Worm (Caenorhabditis elegans) whole organism, young adult: ENCODE data around the gene K08D9.4.

ENCODE experiments used
- C06A6.2 ChIP-seq: fragments of 200-800 bp; sonication (Bioruptor generic); conservative IDR thresholded peaks from 2 replicates; pipeline ENCODE4 v1.3.6; 2022; ENCODE audit warnings: missing genetic modification characterization, missing compliant biosample characterization
- C17E4.6 ChIP-seq: fragments of 200-800 bp; sonication (Bioruptor generic); IDR thresholded peaks from 2 replicates; pipeline ENCODE4 v1.3.6; 2022; ENCODE audit warnings: missing genetic modification reagents, missing genetic modification characterization, missing compliant biosample characterization
- F23B12.7 ChIP-seq: sonication (generic microtip); optimal IDR thresholded peaks from 2 replicates; lab custom pipeline; 2017; ENCODE audit warnings: missing genetic modification characterization, mild to moderate bottlenecking, missing compliant biosample characterization, antibody characterized with exemption, moderate library complexity; ENCODE audit not compliant: insufficient read depth
- F37B4.10 ChIP-seq: fragments of 200-800 bp; sonication (Bioruptor generic); IDR thresholded peaks from 2 replicates; pipeline ENCODE4 v1.3.6; 2022; ENCODE audit warnings: missing genetic modification characterization, missing compliant biosample characterization
- F39B2.1 ChIP-seq: fragments of 200-800 bp; sonication (Bioruptor generic); IDR thresholded peaks from 2 replicates; pipeline ENCODE4 v1.3.6; 2022; ENCODE audit warnings: missing genetic modification reagents, missing genetic modification characterization, missing compliant biosample characterization
- F49E8.2 ChIP-seq: sonication (generic microtip); optimal IDR thresholded peaks from 3 replicates; lab custom pipeline; 2017; ENCODE audit warnings: missing genetic modification characterization, mild to moderate bottlenecking, missing compliant biosample characterization, antibody characterized with exemption, moderate library complexity; ENCODE audit not compliant: insufficient read depth
- F52B5.7 ChIP-seq: sonication (generic microtip); optimal IDR thresholded peaks from 2 replicates; lab custom pipeline; 2016; ENCODE audit warnings: mild to moderate bottlenecking, missing genetic modification characterization, missing compliant biosample characterization
- F57C9.4 ChIP-seq: sonication (generic microtip); optimal IDR thresholded peaks from 2 replicates; lab custom pipeline; 2017; ENCODE audit warnings: mild to moderate bottlenecking, missing genetic modification characterization, missing compliant biosample characterization
- K12H6.12 ChIP-seq: fragments of 200-800 bp; sonication (Bioruptor generic); optimal IDR thresholded peaks from 2 replicates; lab custom pipeline; 2018; ENCODE audit warnings: mild to moderate bottlenecking, missing genetic modification characterization, missing compliant biosample characterization
- T07F8.4 ChIP-seq: sonication (generic microtip); optimal IDR thresholded peaks from 2 replicates; lab custom pipeline; 2016; ENCODE audit warnings: mild to moderate bottlenecking, missing genetic modification characterization, moderate library complexity, missing compliant biosample characterization
- T26A5.8 ChIP-seq: sonication (generic microtip); optimal IDR thresholded peaks from 2 replicates; lab custom pipeline; 2016; ENCODE audit warnings: missing genetic modification characterization, missing compliant biosample characterization
- Y53F4B.3 ChIP-seq: fragments of 200-800 bp; sonication (Bioruptor generic); IDR thresholded peaks from 2 replicates; pipeline ENCODE4 v1.3.6; 2022; ENCODE audit warnings: missing genetic modification reagents, missing genetic modification characterization, missing compliant biosample characterization
- Y56A3A.18 ChIP-seq: fragments of 200-800 bp; sonication (Bioruptor generic); IDR thresholded peaks from 2 replicates; pipeline ENCODE4 v1.3.6; 2022; ENCODE audit warnings: missing genetic modification reagents, missing genetic modification characterization, missing compliant biosample characterization
- aptf-2 ChIP-seq: fragments of 200-800 bp; sonication (Bioruptor generic); conservative IDR thresholded peaks from 2 replicates; pipeline ENCODE4 v1.3.6; 2022; ENCODE audit warnings: missing genetic modification reagents, missing genetic modification characterization, missing compliant biosample characterization
- atf-7 ChIP-seq: sonication (generic microtip); optimal IDR thresholded peaks from 2 replicates; lab custom pipeline; 2017; ENCODE audit warnings: mild to moderate bottlenecking, missing genetic modification characterization, missing compliant biosample characterization
- athp-1 ChIP-seq: sonication (generic microtip); optimal IDR thresholded peaks from 2 replicates; lab custom pipeline; 2017; ENCODE audit warnings: mild to moderate bottlenecking, missing genetic modification characterization, missing compliant biosample characterization
- attf-3 ChIP-seq: fragments of 200-800 bp; sonication (Bioruptor generic); conservative IDR thresholded peaks from 2 replicates; pipeline ENCODE4 v1.3.6; 2022; ENCODE audit warnings: missing genetic modification reagents, missing genetic modification characterization, missing compliant biosample characterization
- bed-2 ChIP-seq: fragments of 200-800 bp; sonication (Bioruptor generic); IDR thresholded peaks from 2 replicates; pipeline ENCODE4 v1.3.6; 2022; ENCODE audit warnings: missing genetic modification reagents, missing genetic modification characterization, missing compliant biosample characterization
- ccch-3 ChIP-seq: fragments of 200-800 bp; sonication (Bioruptor generic); optimal IDR thresholded peaks from 2 replicates; lab custom pipeline; 2018; ENCODE audit warnings: mild to moderate bottlenecking, missing genetic modification characterization, missing compliant biosample characterization
- cebp-2 ChIP-seq: fragments of 200-800 bp; sonication (Bioruptor generic); IDR thresholded peaks from 2 replicates; pipeline ENCODE4 v1.3.6; 2022; ENCODE audit warnings: missing genetic modification characterization, missing compliant biosample characterization
- ceh-40 ChIP-seq: fragments of 200-800 bp; sonication (Bioruptor generic); IDR thresholded peaks from 2 replicates; pipeline ENCODE4 v1.3.6; 2022; ENCODE audit warnings: missing genetic modification characterization, missing compliant biosample characterization
- die-1 ChIP-seq: sonication (generic microtip); optimal IDR thresholded peaks from 2 replicates; lab custom pipeline; 2016; ENCODE audit warnings: missing genotype, mild to moderate bottlenecking, missing genetic modification characterization, missing compliant biosample characterization
- dox-1 ChIP-seq: fragments of 200-800 bp; sonication (Bioruptor generic); IDR thresholded peaks from 2 replicates; pipeline ENCODE4 v1.3.6; 2022; ENCODE audit warnings: missing genetic modification reagents, missing genetic modification characterization, missing compliant biosample characterization
- efl-1 ChIP-seq: fragments of 150-350 bp; optimal IDR thresholded peaks from 2 replicates; lab custom pipeline; 2014; ENCODE audit warnings: missing biosample characterization, missing genetic modification reagents, missing genetic modification characterization
- ekl-4 ChIP-seq: fragments of 200-800 bp; sonication (Bioruptor generic); IDR thresholded peaks from 2 replicates; pipeline ENCODE4 v1.3.6; 2022; ENCODE audit warnings: missing genetic modification reagents, missing genetic modification characterization, missing compliant biosample characterization
- ets-4 ChIP-seq: fragments of 200-800 bp; sonication (Bioruptor generic); optimal IDR thresholded peaks from 2 replicates; lab custom pipeline; 2018; ENCODE audit warnings: mild to moderate bottlenecking, missing genetic modification characterization, missing compliant biosample characterization
- gei-17 ChIP-seq: fragments of 200-800 bp; sonication (Bioruptor generic); optimal IDR thresholded peaks from 2 replicates; lab custom pipeline; 2018; ENCODE audit warnings: mild to moderate bottlenecking, missing genetic modification characterization, missing compliant biosample characterization
- hlh-12 ChIP-seq: sonication (generic microtip); optimal IDR thresholded peaks from 2 replicates; lab custom pipeline; 2016; ENCODE audit warnings: missing genetic modification characterization, missing compliant biosample characterization
- lin-35 ChIP-seq, 3 experiments: fragments of 150-350 bp in 2 of 3; sonication (generic microtip) in 1 of 3; optimal IDR thresholded peaks; 2 replicates each; lab custom pipeline; 2014 to 2018; ENCODE audit warnings: missing biosample characterization in 3 of 3, missing genetic modification characterization in 3 of 3, missing genetic modification reagents in 3 of 3
- mcd-1 ChIP-seq: fragments of 200-800 bp; sonication (Bioruptor generic); IDR thresholded peaks from 2 replicates; pipeline ENCODE4 v1.3.6; 2022; ENCODE audit warnings: missing genetic modification reagents, missing genetic modification characterization, missing compliant biosample characterization
- mes-4 ChIP-seq: sonication (generic microtip); optimal IDR thresholded peaks from 2 replicates; lab custom pipeline; 2016; ENCODE audit warnings: missing genotype, missing genetic modification characterization, missing compliant biosample characterization
- nfya-1 ChIP-seq: sonication (generic microtip); optimal IDR thresholded peaks from 2 replicates; lab custom pipeline; 2017; ENCODE audit warnings: antibody characterized with exemption, missing compliant biosample characterization, missing genetic modification characterization, borderline replicate concordance; ENCODE audit not compliant: insufficient read depth
- nfyb-1 ChIP-seq: fragments of 200-800 bp; sonication (Bioruptor generic); IDR thresholded peaks from 2 replicates; pipeline ENCODE4 v1.3.6; 2022; ENCODE audit warnings: missing genetic modification reagents, missing genetic modification characterization, missing compliant biosample characterization
- nhr-27 ChIP-seq: fragments of 200-800 bp; sonication (Bioruptor generic); optimal IDR thresholded peaks from 2 replicates; lab custom pipeline; 2018; ENCODE audit warnings: mild to moderate bottlenecking, missing genetic modification characterization, moderate library complexity, missing compliant biosample characterization
- pbrm-1 ChIP-seq: fragments of 200-800 bp; sonication (Bioruptor generic); IDR thresholded peaks from 2 replicates; pipeline ENCODE4 v1.3.6; 2022; ENCODE audit warnings: missing genetic modification reagents, missing genetic modification characterization, missing compliant biosample characterization
- pha-4 ChIP-seq: fragments of 150-350 bp; sonication (generic microtip); optimal IDR thresholded peaks from 2 replicates; lab custom pipeline; 2014; ENCODE audit warnings: missing biosample characterization, missing genetic modification reagents, missing genetic modification characterization
- rcor-1 ChIP-seq: fragments of 200-800 bp; sonication (Bioruptor generic); IDR thresholded peaks from 2 replicates; pipeline ENCODE4 v1.3.6; 2022; ENCODE audit warnings: missing genetic modification reagents, missing genetic modification characterization, missing compliant biosample characterization
- rec-8 ChIP-seq, 2 experiments: sonication (generic microtip); optimal IDR thresholded peaks; 2 replicates each; lab custom pipeline; 2016; ENCODE audit warnings: mild to moderate bottlenecking in 2 of 2, missing genetic modification characterization in 2 of 2, missing genetic modification reagents in 2 of 2, missing genotype in 2 of 2, missing biosample characterization in 1 of 2, missing compliant biosample characterization in 1 of 2, moderate library complexity in 1 of 2
- repo-1 ChIP-seq: sonication (generic microtip); optimal IDR thresholded peaks from 2 replicates; lab custom pipeline; 2017; ENCODE audit warnings: mild to moderate bottlenecking, missing genetic modification characterization, missing compliant biosample characterization
- sdz-38 ChIP-seq: sonication (generic microtip); optimal IDR thresholded peaks from 2 replicates; lab custom pipeline; 2016; ENCODE audit warnings: missing genotype, missing genetic modification characterization, missing compliant biosample characterization
- snpc-1.3 ChIP-seq: sonication (generic microtip); optimal IDR thresholded peaks from 2 replicates; lab custom pipeline; 2017; ENCODE audit warnings: missing genetic modification characterization, mild to moderate bottlenecking, missing compliant biosample characterization, antibody characterized with exemption, moderate library complexity, missing genotype, missing genetic modification reagents; ENCODE audit not compliant: insufficient read depth
- zim-3 ChIP-seq: sonication (generic microtip); optimal IDR thresholded peaks from 2 replicates; lab custom pipeline; 2017; ENCODE audit warnings: mild to moderate bottlenecking, missing genetic modification characterization, moderate library complexity, missing compliant biosample characterization
- ztf-18 ChIP-seq: sonication (generic microtip); optimal IDR thresholded peaks from 2 replicates; lab custom pipeline; 2016; ENCODE audit warnings: missing genotype, mild to moderate bottlenecking, missing genetic modification characterization, missing compliant biosample characterization

K08D9.4 gene

ce11 chrV:3171625-3172024 lies 28.6 kb downstream of the K08D9.4 start:
- no peak for TF ChIP-seq F49E8.2 (tag; lab: Kevin White, UChicago)
- TF ChIP-seq hlh-12: no peak
- no peak for TF ChIP-seq Y56A3A.18 (GFP tag; lab: Robert Waterston, UW)
- no peak for TF ChIP-seq dox-1 (GFP tag; lab: Robert Waterston, UW)
- TF ChIP-seq nfyb-1 (GFP tag; lab: Robert Waterston, UW): no peak
- TF ChIP-seq snpc-1.3 (tag; lab: Kevin White, UChicago): no peak
- no peak for TF ChIP-seq ets-4 (GFP tag; lab: Kevin White, UChicago)
- TF ChIP-seq F52B5.7: no peak
- no peak for TF ChIP-seq pha-4 (tag; lab: Kevin White, UChicago)
- TF ChIP-seq lin-35 (GFP tag; optimal IDR thresholded peaks at IDR 0.05; lab: Kevin White, UChicago): no peak
- TF ChIP-seq, all 124 proteins: peak for 0

ce11 chrV:3169838-3170237 lies 30.4 kb downstream of the K08D9.4 start, which contains the start of gene srbc-6:
srbc-6 (plus strand) TSS chrV:3170138.
- TF ChIP-seq athp-1 (tag; lab: Kevin White, UChicago) (no peak), Y56A3A.18 (GFP tag; lab: Robert Waterston, UW) (no peak), bed-2 (GFP tag; lab: Robert Waterston, UW) (no peak), pbrm-1 (GFP tag; lab: Robert Waterston, UW) (no peak), T26A5.8 (tag; lab: Kevin White, UChicago) (no peak), F37B4.10 (GFP tag; lab: Robert Waterston, UW) (no peak), nfya-1 (tag; lab: Kevin White, UChicago) (no peak), nhr-27 (no peak), attf-3 (no peak), gei-17 (GFP tag; lab: Kevin White, UChicago) (no peak), F39B2.1 (GFP tag; lab: Robert Waterston, UW) (no peak), cebp-2 (GFP tag; lab: Robert Waterston, UW) (no peak), Y53F4B.3 (GFP tag; lab: Robert Waterston, UW) (no peak), die-1 (no peak), T07F8.4 (no peak)

ce11 chrV:3168650-3169049 lies 31.6 kb downstream of the K08D9.4 start, which contains the start of gene C36C5.15:
C36C5.15 (minus strand) TSS chrV:3168750.
- TF ChIP-seq ccch-3 (GFP tag; lab: Kevin White, UChicago) (no peak), aptf-2 (no peak), mcd-1 (GFP tag; lab: Robert Waterston, UW) (no peak), repo-1 (no peak), F57C9.4 (tag; lab: Kevin White, UChicago) (no peak), K12H6.12 (tag; lab: Kevin White, UChicago) (no peak), attf-3 (no peak), nhr-27 (no peak), rec-8 (tag; optimal IDR thresholded peaks at IDR 0.05; lab: Kevin White, UChicago) (no peak), mes-4 (no peak), nfyb-1 (GFP tag; lab: Robert Waterston, UW) (no peak)

- TF ChIP-seq T07F8.4 (no peak), rcor-1 (GFP tag; lab: Robert Waterston, UW) (no peak), sdz-38 (tag; lab: Kevin White, UChicago) (no peak), atf-7 (tag; lab: Kevin White, UChicago) (no peak), C17E4.6 (GFP tag; lab: Robert Waterston, UW) (no peak), ekl-4 (GFP tag; lab: Robert Waterston, UW) (no peak), zim-3 (tag; lab: Kevin White, UChicago) (no peak), C06A6.2 (GFP tag; lab: Robert Waterston, UW) (no peak), efl-1 (GFP tag; lab: Kevin White, UChicago) (no peak), ztf-18 (tag; lab: Kevin White, UChicago) (no peak), ceh-40 (GFP tag; lab: Robert Waterston, UW) (no peak), F23B12.7 (tag; lab: Kevin White, UChicago) (no peak)
Measured at ce11 chrV:3166260-3166659, 34.0 kb downstream of the K08D9.4 start, which contains the start of gene C36C5.4. C36C5.4 (plus strand) TSS chrV:3166560.
